Fruit fly (Drosophila melanogaster) whole organism, prepupa: ENCODE measurements around the gene CG17906.

ENCODE experiments used
- CG10669 ChIP-seq: fragments of 200-800 bp; sonication (Bioruptor generic); optimal IDR thresholded peaks from 3 replicates; lab custom pipeline; 2018; ENCODE audit warnings: missing biosample characterization, mild to moderate bottlenecking, missing genetic modification characterization, moderate library complexity
- CG8319 ChIP-seq: fragments of 200-800 bp; sonication (Bioruptor generic); optimal IDR thresholded peaks from 3 replicates; lab custom pipeline; 2016; ENCODE audit warnings: missing biosample characterization, missing genetic modification characterization
- CG9139 ChIP-seq: fragments of 200-800 bp; sonication (Bioruptor generic); optimal IDR thresholded peaks from 3 replicates; lab custom pipeline; 2017; ENCODE audit warnings: missing biosample characterization, mild to moderate bottlenecking, missing genetic modification characterization
- Hr4 ChIP-seq: fragments of 200-800 bp; sonication (Bioruptor generic); optimal IDR thresholded peaks from 3 replicates; lab custom pipeline; 2016; ENCODE audit warnings: missing biosample characterization, missing genetic modification characterization
- OdsH ChIP-seq: fragments of 200-800 bp; sonication (Bioruptor generic); optimal IDR thresholded peaks from 3 replicates; lab custom pipeline; 2016; ENCODE audit warnings: missing biosample characterization, missing genetic modification characterization
- dsx ChIP-seq: fragments of 200-800 bp; optimal IDR thresholded peaks from 3 replicates; lab custom pipeline; 2019; ENCODE audit warnings: missing biosample characterization, mild to moderate bottlenecking, missing genetic modification characterization, moderate library complexity; ENCODE audit not compliant: poor library complexity, severe bottlenecking
- salr ChIP-seq, 2 experiments: fragments of 200-800 bp; sonication (Bioruptor generic); optimal IDR thresholded peaks; 3 replicates each; lab custom pipeline; 2016 to 2018; ENCODE audit warnings: missing biosample characterization in 2 of 2, missing genetic modification characterization in 2 of 2, mild to moderate bottlenecking in 1 of 2

DNA sequence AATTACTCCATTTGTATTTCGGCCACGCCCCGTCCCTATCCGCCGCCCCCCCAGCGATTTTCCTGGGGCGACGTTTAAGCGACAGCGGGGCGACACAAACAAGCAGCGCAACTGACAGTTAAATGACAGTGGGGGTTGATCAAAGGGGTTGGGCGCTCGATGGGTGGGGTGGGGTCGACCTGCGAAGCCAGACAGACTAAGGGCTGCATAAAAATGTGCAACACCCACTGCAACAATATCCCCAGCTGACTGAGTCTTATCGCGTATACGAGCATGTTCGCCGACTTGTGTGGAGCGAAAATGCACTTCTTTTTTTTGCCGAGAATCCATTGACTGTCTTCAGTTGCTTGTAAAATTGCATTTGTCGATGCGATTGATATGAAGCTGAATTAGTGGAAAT is 37.5 kb downstream of the CG17906 start, which contains the start of gene CG9582:
- TF ChIP-seq CG9139 (GFP tag; lab: Kevin White, UChicago) (no peak), CG8319 (GFP tag; lab: Kevin White, UChicago) (no peak), salr (GFP tag; optimal IDR thresholded peaks at IDR 0.05; lab: Kevin White, UChicago) (no peak), dsx (GFP tag; lab: Kevin White, UChicago) (no peak), Hr4 (no peak), CG10669 (no peak), OdsH (GFP tag; lab: Kevin White, UChicago) (no peak)
